Worm (Caenorhabditis elegans) whole organism, early embryonic: ENCODE data around the gene pitr-6.
A peak's percentile ranks its signal among the peaks of the same experiment; 100 is the strongest.

Experiments
- B0310.2 ChIP-seq: sonication (generic microtip); optimal IDR thresholded peaks from 2 replicates; lab custom pipeline; 2016; ENCODE audit warnings: mild to moderate bottlenecking, missing genetic modification characterization, missing compliant biosample characterization
- F13C5.2 ChIP-seq: sonication (generic microtip); optimal IDR thresholded peaks from 2 replicates; lab custom pipeline; 2017; ENCODE audit warnings: mild to moderate bottlenecking, missing genetic modification characterization, inconsistent platforms, missing compliant biosample characterization
- aly-1 ChIP-seq: sonication (generic microtip); optimal IDR thresholded peaks from 2 replicates; lab custom pipeline; 2016; ENCODE audit warnings: missing genetic modification characterization, missing compliant biosample characterization
- ama-1 ChIP-seq: fragments of 150-350 bp; optimal IDR thresholded peaks from 2 replicates; lab custom pipeline; 2014
- ceh-13 ChIP-seq: fragments of 200-800 bp; sonication (Bioruptor generic); optimal IDR thresholded peaks from 2 replicates; lab custom pipeline; 2018; ENCODE audit warnings: mild to moderate bottlenecking, missing genetic modification characterization, missing compliant biosample characterization
- ceh-36 ChIP-seq: sonication (generic microtip); optimal IDR thresholded peaks from 2 replicates; lab custom pipeline; 2016; ENCODE audit warnings: missing genetic modification characterization, inconsistent platforms, missing compliant biosample characterization
- ets-7 ChIP-seq: sonication (generic microtip); optimal IDR thresholded peaks from 2 replicates; lab custom pipeline; 2016; ENCODE audit warnings: missing genotype, missing genetic modification characterization, missing compliant biosample characterization
- flt-1 ChIP-seq: fragments of 200-800 bp; sonication (Bioruptor generic); IDR thresholded peaks from 2 replicates; pipeline ENCODE4 v1.3.6; 2022; ENCODE audit warnings: missing genetic modification characterization, missing compliant biosample characterization
- hmbx-1 ChIP-seq: sonication (generic microtip); optimal IDR thresholded peaks from 2 replicates; lab custom pipeline; 2016; ENCODE audit warnings: mild to moderate bottlenecking, missing genetic modification characterization, missing compliant biosample characterization
- hmg-4 ChIP-seq: fragments of 200-800 bp; sonication (Bioruptor generic); optimal IDR thresholded peaks from 2 replicates; lab custom pipeline; 2018; ENCODE audit warnings: mild to moderate bottlenecking, missing genetic modification characterization, missing compliant biosample characterization
- hnd-1 ChIP-seq: sonication (generic microtip); optimal IDR thresholded peaks from 2 replicates; lab custom pipeline; 2016; ENCODE audit warnings: missing genetic modification characterization, missing compliant biosample characterization
- pes-1 ChIP-seq: fragments of 200-800 bp; sonication (Bioruptor generic); IDR thresholded peaks from 2 replicates; pipeline ENCODE4 v1.3.6; 2022; ENCODE audit warnings: missing genetic modification reagents, missing genetic modification characterization, missing compliant biosample characterization
- scrt-1 ChIP-seq: fragments of 200-800 bp; sonication (Bioruptor generic); IDR thresholded peaks from 2 replicates; pipeline ENCODE4 v1.3.6; 2022; ENCODE audit warnings: missing genetic modification characterization, missing compliant biosample characterization
- sea-1 ChIP-seq: fragments of 200-800 bp; sonication (Bioruptor generic); conservative IDR thresholded peaks from 2 replicates; pipeline ENCODE4 v1.3.6; 2022; ENCODE audit warnings: missing genetic modification characterization, missing compliant biosample characterization
- tbx-11 ChIP-seq: fragments of 200-800 bp; sonication (Bioruptor generic); IDR thresholded peaks from 2 replicates; pipeline ENCODE4 v1.3.6; 2022; ENCODE audit warnings: missing genetic modification characterization, missing compliant biosample characterization
- tbx-37 ChIP-seq: fragments of 200-800 bp; sonication (Bioruptor generic); conservative IDR thresholded peaks from 2 replicates; pipeline ENCODE4 v1.3.6; 2022; ENCODE audit warnings: missing genetic modification reagents, missing genetic modification characterization, missing compliant biosample characterization
- tra-4 ChIP-seq: sonication (generic microtip); optimal IDR thresholded peaks from 2 replicates; lab custom pipeline; 2017; ENCODE audit warnings: missing genetic modification characterization, missing compliant biosample characterization

The pitr-6 gene

DNA sequence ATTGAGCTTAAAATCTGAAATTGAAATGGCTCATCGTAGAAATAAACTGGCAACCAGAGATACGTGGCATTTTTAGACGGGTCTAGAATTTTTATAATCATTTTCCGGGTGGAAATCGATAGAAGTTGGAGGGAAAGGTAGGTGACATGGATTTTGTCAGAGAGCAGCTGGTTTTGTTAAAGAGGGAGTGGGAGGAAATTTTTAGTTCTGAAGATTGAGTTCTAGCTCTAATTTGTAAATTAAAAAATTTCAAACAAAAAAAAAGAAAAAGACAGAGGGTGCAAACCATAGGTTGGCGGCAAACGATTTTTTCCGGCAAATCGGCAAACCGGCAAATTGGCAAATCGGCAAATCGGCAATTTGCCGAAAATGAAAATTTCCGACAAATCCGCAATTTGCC, 11.5 kb downstream of the pitr-6 start, which contains the start of gene sre-32:
Gene sre-32, minus strand, starts transcription at position 101 of the 400 bp plus-strand sequence.
- TF ChIP-seq tra-4 (tag; lab: Kevin White, UChicago): no peak
- no peak for TF ChIP-seq ceh-36
- TF ChIP-seq tbx-37: no peak
- no peak for TF ChIP-seq F13C5.2 (tag; lab: Kevin White, UChicago)
- no peak for TF ChIP-seq pes-1 (GFP tag; lab: Robert Waterston, UW)
- no peak for TF ChIP-seq tbx-11
- no peak for TF ChIP-seq ama-1 (lab: Kevin White, UChicago)
- no peak for TF ChIP-seq flt-1 (GFP tag; lab: Robert Waterston, UW)

DNA sequence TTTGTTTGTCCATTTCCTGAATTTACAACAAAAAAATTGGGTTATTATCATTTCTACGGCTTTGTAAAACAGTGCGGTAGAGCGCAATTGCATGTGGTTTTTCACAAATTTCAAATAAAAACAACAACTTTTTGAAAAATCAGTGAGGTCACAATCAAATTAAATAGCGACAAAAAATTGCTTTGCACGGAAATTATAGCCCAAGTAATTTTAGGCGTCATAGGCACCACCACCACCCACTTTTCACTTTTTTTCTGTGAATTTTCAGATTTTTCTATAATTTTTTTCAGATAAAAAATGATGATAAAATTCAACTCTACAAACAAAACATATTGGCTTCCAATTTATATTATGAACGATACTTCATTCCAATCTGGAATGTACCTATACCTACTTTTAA, 12.1 kb downstream of the pitr-6 start, which contains the start of gene sre-38:
Gene sre-38, plus strand, starts transcription at position 301 of the 400 bp plus-strand sequence.
- TF ChIP-seq tra-4 (tag; lab: Kevin White, UChicago): no peak
- TF ChIP-seq scrt-1 (GFP tag; lab: Robert Waterston, UW): no peak
- no peak for TF ChIP-seq F13C5.2 (tag; lab: Kevin White, UChicago)
- TF ChIP-seq tbx-11: no peak
- no peak for TF ChIP-seq sea-1
- no peak for TF ChIP-seq ceh-13 (GFP tag; lab: Kevin White, UChicago)
- no peak for TF ChIP-seq aly-1 (tag; lab: Kevin White, UChicago)
- no peak for TF ChIP-seq ets-7 (tag; lab: Kevin White, UChicago)
- no peak for TF ChIP-seq hmbx-1 (tag; lab: Kevin White, UChicago)
- no peak for TF ChIP-seq pes-1 (GFP tag; lab: Robert Waterston, UW)
- no peak for TF ChIP-seq ama-1 (lab: Kevin White, UChicago)
- no peak for TF ChIP-seq ceh-36

- TF ChIP-seq hmg-4 (GFP tag; lab: Kevin White, UChicago) (no peak), ceh-13 (GFP tag; lab: Kevin White, UChicago) (no peak), tra-4 (tag; lab: Kevin White, UChicago) (no peak), flt-1 (GFP tag; lab: Robert Waterston, UW) (peak; percentile 54; the same call in 1 of the 2 replicates)
These were observed 14.3 kb downstream of the pitr-6 start, which contains the start of gene tag-281 for ce11 chrII:12459422-12459821. Gene tag-281 (plus strand): TSS chrII:12459761.

DNA sequence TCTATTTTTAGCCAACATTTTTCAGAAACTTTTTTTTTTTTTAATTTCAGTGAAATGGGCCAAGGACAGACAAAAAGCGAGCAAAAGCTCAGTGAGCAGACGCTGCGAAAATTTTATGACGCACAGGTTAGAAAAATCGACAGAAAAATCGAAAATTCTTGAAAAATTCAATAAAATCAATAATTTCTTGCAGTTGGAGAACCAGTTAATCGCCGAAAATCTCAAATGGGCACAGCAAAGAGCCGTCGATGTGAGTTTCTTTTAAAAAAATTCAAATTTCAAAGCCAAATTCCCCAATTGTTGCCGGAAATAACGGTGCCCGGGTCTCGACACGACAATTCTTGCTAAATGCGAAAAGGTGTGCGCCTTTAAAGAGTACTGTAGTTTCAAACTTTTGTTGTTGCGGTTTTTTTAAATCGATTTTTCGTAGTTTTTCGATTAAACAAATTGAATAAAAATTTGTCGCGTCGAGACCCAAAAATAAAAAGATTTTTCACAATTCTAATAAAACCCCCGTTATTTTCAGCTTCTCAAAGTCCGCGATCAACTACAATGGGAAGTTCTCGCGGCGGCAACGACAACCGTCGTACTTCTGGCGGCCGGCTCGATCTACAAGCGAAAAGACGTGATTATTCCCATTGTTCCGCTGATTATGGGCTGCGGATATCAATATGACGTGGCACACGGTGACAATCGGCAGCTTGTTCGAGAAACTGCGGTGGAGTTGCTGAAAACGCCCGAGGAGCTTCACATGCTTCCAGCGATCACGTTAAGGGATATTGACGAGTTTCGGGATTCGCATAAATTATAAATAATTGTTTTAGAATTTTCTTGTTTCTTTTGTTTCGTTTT, 15.7 kb downstream of the pitr-6 start, which contains the start of gene tag-280:
Gene tag-280, plus strand, starts transcription at position 51 of the 852 bp plus-strand sequence.
- no peak for TF ChIP-seq ama-1 (lab: Kevin White, UChicago)
- no peak for TF ChIP-seq flt-1 (GFP tag; lab: Robert Waterston, UW)
- no peak for TF ChIP-seq ets-7 (tag; lab: Kevin White, UChicago)
- no peak for TF ChIP-seq scrt-1 (GFP tag; lab: Robert Waterston, UW)
- TF ChIP-seq ceh-36: no peak
- no peak for TF ChIP-seq hnd-1 (tag; lab: Kevin White, UChicago)
- no peak for TF ChIP-seq F13C5.2 (tag; lab: Kevin White, UChicago)
- no peak for TF ChIP-seq B0310.2
- TF ChIP-seq tbx-37: no peak
- TF ChIP-seq pes-1 (GFP tag; lab: Robert Waterston, UW): no peak
- TF ChIP-seq tbx-11: no peak
- no peak for TF ChIP-seq hmg-4 (GFP tag; lab: Kevin White, UChicago)
- no peak for TF ChIP-seq ceh-13 (GFP tag; lab: Kevin White, UChicago)
- TF ChIP-seq aly-1 (tag; lab: Kevin White, UChicago): no peak
- TF ChIP-seq hmbx-1 (tag; lab: Kevin White, UChicago): no peak
- no peak for TF ChIP-seq sea-1
- no peak for TF ChIP-seq tra-4 (tag; lab: Kevin White, UChicago)

DNA sequence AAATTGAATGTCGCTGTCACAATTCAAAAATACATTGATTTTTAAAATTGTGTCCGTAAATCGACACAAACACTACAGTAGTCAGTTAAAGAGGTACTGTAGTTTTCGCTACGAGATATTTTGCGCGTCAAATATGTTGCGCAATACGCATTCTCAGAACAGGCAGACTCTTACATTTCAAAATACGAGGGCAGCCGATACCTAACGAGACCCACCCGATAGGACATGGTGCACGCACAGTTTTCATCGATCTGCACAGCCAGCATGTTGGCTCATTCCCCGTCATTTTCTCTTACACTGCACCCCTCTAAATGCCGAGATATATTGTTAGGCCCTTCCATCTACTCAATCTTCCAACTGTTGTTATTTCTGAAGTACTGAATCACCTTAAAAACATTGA, 17.1 kb downstream of the pitr-6 start, which contains the start of gene F15A4.2:
Gene F15A4.2, plus strand, starts transcription at position 301 of the 400 bp plus-strand sequence.
- TF ChIP-seq B0310.2 (no peak), ceh-13 (GFP tag; lab: Kevin White, UChicago) (no peak), flt-1 (GFP tag; lab: Robert Waterston, UW) (no peak), hnd-1 (tag; lab: Kevin White, UChicago) (no peak), aly-1 (tag; lab: Kevin White, UChicago) (no peak), ama-1 (lab: Kevin White, UChicago) (no peak), tra-4 (tag; lab: Kevin White, UChicago) (no peak), tbx-11 (no peak), sea-1 (no peak)

DNA sequence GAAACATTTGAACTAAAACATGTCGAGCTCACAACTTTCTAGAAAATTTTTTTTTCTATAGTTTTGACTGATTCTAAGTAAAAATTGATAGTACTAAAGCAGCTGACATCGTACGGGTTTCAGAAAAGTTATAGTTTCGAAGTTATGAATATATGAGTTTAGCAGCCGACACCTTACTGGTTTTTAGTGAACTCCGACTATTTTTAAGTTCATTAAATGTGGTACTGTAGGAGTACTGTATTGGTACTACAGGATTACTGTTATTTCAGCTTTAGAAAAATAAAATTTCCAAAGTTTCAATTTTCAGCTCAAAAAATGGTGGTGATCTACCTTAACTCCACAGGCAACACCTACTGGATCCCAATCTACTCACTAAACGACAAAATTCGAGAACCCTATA, 20.4 kb downstream of the pitr-6 start, which contains the start of gene sre-37:
Gene sre-37, plus strand, starts transcription at position 301 of the 400 bp plus-strand sequence.
- TF ChIP-seq ama-1 (lab: Kevin White, UChicago) (no peak), sea-1 (no peak), flt-1 (GFP tag; lab: Robert Waterston, UW) (no peak), ceh-13 (GFP tag; lab: Kevin White, UChicago) (no peak), aly-1 (tag; lab: Kevin White, UChicago) (no peak), hmbx-1 (tag; lab: Kevin White, UChicago) (no peak), pes-1 (GFP tag; lab: Robert Waterston, UW) (no peak), B0310.2 (no peak), ceh-36 (no peak), tbx-11 (no peak), tbx-37 (no peak), hmg-4 (GFP tag; lab: Kevin White, UChicago) (no peak)

DNA sequence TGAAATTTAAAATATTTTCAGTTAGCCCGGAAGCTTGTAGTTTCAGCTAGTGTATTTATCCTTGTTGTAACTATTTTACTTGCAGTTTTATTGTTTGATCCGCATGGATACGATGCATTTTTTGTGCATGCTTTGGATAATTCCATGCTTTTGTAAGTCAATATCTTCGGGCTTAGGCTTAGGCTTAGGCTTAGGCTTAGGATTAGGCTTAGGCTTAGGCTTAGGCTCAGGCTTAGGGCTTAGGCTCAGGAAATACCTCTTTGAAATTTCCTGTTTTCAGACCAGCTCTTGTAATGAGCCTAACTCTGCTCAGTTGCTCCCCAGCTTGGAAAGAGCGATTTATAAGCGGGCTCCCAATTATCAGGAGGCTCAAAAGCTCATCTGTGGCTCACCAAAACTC, 21.9 kb downstream of the pitr-6 start, which contains the start of gene srg-16:
Gene srg-16, plus strand, starts transcription at position 87 of the 400 bp plus-strand sequence.
- TF ChIP-seq ets-7 (tag; lab: Kevin White, UChicago): no peak
- TF ChIP-seq scrt-1 (GFP tag; lab: Robert Waterston, UW): no peak
- TF ChIP-seq ceh-36: peak; percentile 63
